Fruit fly (Drosophila melanogaster): Measurements from ENCODE around the gene CG32228.
A peak's percentile ranks its signal among the peaks of the same experiment; 100 is the strongest.

Gene CG32228

DNA sequence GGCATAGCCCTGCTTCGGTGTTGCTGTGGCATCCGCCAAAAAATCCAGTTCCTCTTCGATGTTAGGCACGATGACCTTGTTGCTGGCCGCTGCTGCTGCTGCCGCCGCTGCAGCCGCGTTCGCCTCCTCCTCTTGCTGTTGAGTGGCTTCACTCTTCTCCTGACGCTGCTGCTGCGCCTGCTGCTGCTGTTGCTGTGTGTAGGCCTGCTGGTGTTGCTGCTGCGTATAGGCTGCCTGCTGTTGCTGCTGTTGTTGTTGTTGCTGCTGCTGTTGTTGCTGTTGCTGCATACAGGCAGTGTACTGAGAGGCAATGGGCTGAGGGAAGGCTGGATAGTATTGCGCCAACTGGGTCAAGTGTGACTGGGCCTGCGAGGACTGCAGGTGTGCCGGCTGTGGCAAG, 28.4 kb upstream of the CG32228 start:
- no peak for TF ChIP-seq GATAe (GFP tag; conservative IDR thresholded peaks at IDR 0.05)
- TF ChIP-seq jumu (GFP tag; optimal IDR thresholded peaks at IDR 0.05): no peak
- no peak for TF ChIP-seq Ptx1 (GFP tag; IDR thresholded peaks at IDR 0.05)
- peak in 1 of 2 experiments; percentile 84 for TF ChIP-seq Dfd (GFP tag; optimal IDR thresholded peaks at IDR 0.05)
- peak; percentile 78 for TF ChIP-seq CG8478 (optimal IDR thresholded peaks at IDR 0.05)
- no peak for TF ChIP-seq unc-4 (GFP tag; IDR thresholded peaks at IDR 0.05; ENCODE audit: partially characterized antibody)

DNA sequence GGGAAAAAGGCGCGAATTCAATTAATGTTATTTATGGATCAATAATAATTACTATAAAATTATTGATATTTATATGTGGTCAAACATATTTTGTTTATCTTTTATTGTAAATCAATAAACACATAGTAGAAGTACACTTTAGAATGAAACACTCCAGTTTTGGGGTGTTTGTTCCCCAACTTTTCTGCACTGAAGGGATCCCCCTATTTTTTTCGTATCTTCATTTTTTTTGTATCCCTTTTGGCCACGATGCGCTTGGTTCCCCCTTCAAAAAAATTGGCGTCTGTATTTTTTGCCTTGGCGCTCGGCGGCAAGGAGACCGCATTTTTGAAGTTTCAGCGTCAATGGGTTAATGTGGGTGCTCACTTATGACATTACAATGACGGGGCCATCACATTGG, 24.9 kb upstream of the CG32228 start, which contains the start of gene Clc:
Gene Clc, plus strand, starts transcription at position 301 of the 400 bp plus-strand sequence.
- TF ChIP-seq sens (GFP tag): peak; percentile 10
- TF ChIP-seq hb (GFP tag; IDR thresholded peaks at IDR 0.05; ENCODE audit: partially characterized antibody): no peak

DNA sequence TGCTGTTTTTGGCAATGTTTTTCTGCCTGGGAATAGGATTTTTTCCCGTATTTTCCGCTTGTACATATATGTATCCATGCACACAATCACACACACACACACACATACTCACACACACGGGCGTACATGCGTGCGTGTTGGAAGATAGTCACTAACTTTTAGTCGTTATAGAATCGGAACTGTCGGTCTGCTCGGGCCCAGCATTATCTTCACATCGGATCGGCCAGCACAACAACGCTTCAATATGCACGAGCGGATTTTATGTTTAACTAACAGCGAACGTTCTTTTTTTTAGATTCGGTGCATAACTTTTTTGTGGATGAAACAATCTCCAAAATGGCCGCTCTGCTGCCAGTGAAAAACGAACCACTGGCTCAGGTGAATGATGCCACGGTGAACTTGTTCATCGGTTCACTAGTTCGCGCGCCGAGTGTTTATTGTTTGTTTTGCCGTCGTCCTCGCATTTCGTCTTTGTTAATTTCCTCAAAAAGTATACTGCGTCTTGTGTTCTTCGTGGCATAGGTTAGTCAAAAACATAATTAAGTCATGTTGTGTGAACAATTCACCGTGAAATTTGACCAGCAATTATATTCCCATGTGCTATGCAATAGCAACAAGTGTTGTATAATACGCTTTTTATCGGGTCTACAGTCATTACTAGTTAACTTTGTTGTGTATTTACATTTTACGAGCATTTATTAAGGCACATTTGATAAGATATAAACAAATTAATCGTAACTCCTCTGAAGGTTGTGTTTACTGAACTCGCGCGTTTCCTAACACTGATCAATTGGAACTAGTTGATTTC, 24.2 kb upstream of the CG32228 start, which contains the start of the genes CG6951 and CG17233:
Gene CG6951, plus strand, starts transcription at position 105 of the 808 bp plus-strand sequence.
Gene CG17233, minus strand, starts transcription at position 741 of the 808 bp plus-strand sequence.
- no peak for TF ChIP-seq Doc2 (GFP tag; IDR thresholded peaks at IDR 0.05)
- no peak for TF ChIP-seq kay (GFP tag; optimal IDR thresholded peaks at IDR 0.05)
- TF ChIP-seq CG1603 (tag; optimal IDR thresholded peaks at IDR 0.05): no peak
- no peak for TF ChIP-seq CG12104 (GFP tag; optimal IDR thresholded peaks at IDR 0.05)
- TF ChIP-seq grn (GFP tag; optimal IDR thresholded peaks at IDR 0.05): no peak
- no peak for TF ChIP-seq ato (GFP tag; IDR thresholded peaks at IDR 0.05; ENCODE audit: partially characterized antibody)
- TF ChIP-seq CG11695 (GFP tag; IDR thresholded peaks at IDR 0.05): no peak
- TF ChIP-seq Gug (GFP tag; IDR thresholded peaks at IDR 0.05): no peak
- no peak for TF ChIP-seq vvl (GFP tag; IDR thresholded peaks at IDR 0.05)
- no peak for TF ChIP-seq CG7372 (GFP tag; IDR thresholded peaks at IDR 0.05)
- no peak for TF ChIP-seq CG5180 (GFP tag; optimal IDR thresholded peaks at IDR 0.05)
- TF ChIP-seq knrl (GFP tag; IDR thresholded peaks at IDR 0.05; ENCODE audit: partially characterized antibody): no peak
- TF ChIP-seq chn (GFP tag; optimal IDR thresholded peaks at IDR 0.05): no peak
- TF ChIP-seq slbo (GFP tag; IDR thresholded peaks at IDR 0.05): no peak
- no peak for TF ChIP-seq CG1602 (GFP tag; optimal IDR thresholded peaks at IDR 0.05)
- TF ChIP-seq GATAe (GFP tag; conservative IDR thresholded peaks at IDR 0.05): no peak
- TF ChIP-seq CG6272 (GFP tag; IDR thresholded peaks at IDR 0.05): no peak
- no peak for TF ChIP-seq HHEX (GFP tag; optimal IDR thresholded peaks at IDR 0.05)
- no peak for TF ChIP-seq CG10431 (GFP tag; optimal IDR thresholded peaks at IDR 0.05)
- no peak for TF ChIP-seq CG8944 (GFP tag; optimal IDR thresholded peaks at IDR 0.05)
- TF ChIP-seq CG9817 (tag; optimal IDR thresholded peaks at IDR 0.05): no peak
- peak; percentile 31 for TF ChIP-seq CG13287 (GFP tag; IDR thresholded peaks at IDR 0.05; ENCODE audit: partially characterized antibody)
- no peak for TF ChIP-seq Adf1 (GFP tag; IDR thresholded peaks at IDR 0.05)
- TF ChIP-seq ase (GFP tag; IDR thresholded peaks at IDR 0.05): 0 out of 3 replicates have a peak, but pooled peaks have one; percentile 4
- no peak for TF ChIP-seq ci (GFP tag; IDR thresholded peaks at IDR 0.05)
- TF ChIP-seq Dp (GFP tag; optimal IDR thresholded peaks at IDR 0.05): no peak
- peak; percentile 11 for TF ChIP-seq HmgD (GFP tag; optimal IDR thresholded peaks at IDR 0.05)
- no peak for TF ChIP-seq emc (GFP tag; optimal IDR thresholded peaks at IDR 0.05)
- TF ChIP-seq kni (GFP tag; optimal IDR thresholded peaks at IDR 0.05): no peak
- peak; percentile 32; the same call in 1 of the 2 replicates for TF ChIP-seq inv (GFP tag; IDR thresholded peaks at IDR 0.05; ENCODE audit: partially characterized antibody)
- TF ChIP-seq pum (GFP tag; optimal IDR thresholded peaks at IDR 0.05): no peak
- no peak for TF ChIP-seq gfzf (GFP tag; optimal IDR thresholded peaks at IDR 0.05)
- TF ChIP-seq CG12769 (tag; optimal IDR thresholded peaks at IDR 0.05): no peak
- no peak for TF ChIP-seq pfk (GFP tag; optimal IDR thresholded peaks at IDR 0.05)
- TF ChIP-seq nom (GFP tag; optimal IDR thresholded peaks at IDR 0.05): no peak
- no peak for TF ChIP-seq schlank (tag; optimal IDR thresholded peaks at IDR 0.05)
- peak; percentile 98 for TF ChIP-seq CG15514 (GFP tag; optimal IDR thresholded peaks at IDR 0.05)
- TF ChIP-seq CG1529 (GFP tag; optimal IDR thresholded peaks at IDR 0.05): no peak
- peak; percentile 43 for TF ChIP-seq CG12659 (GFP tag; optimal IDR thresholded peaks at IDR 0.05)
